Worm (Caenorhabditis elegans): ENCODE results near the gene eef-1A.1.
A peak's percentile ranks its signal among the peaks of the same experiment; 100 is the strongest.

Gene eef-1A.1

DNA sequence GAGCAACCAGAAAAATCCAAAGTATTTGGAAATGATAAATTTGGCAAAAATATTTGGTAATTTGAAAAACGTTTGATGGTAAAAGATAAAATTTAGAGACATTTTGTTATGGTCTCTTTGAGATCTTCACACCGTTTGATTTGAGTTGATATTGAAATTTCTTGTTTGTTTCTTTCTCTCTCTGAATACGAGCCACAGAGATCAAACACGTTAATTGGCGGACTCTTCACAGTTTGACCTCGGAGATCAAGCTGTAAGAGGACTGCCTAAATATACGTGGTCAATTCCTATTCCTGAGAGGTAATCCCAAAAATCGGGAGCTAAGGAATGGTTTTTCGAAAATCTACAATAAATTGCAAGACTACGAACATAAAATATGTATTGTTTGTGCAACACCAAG lies 2.9 kb downstream of the eef-1A.1 start:
- no peak for TF ChIP-seq pes-1 (GFP tag; IDR thresholded peaks at IDR 0.05)
- TF ChIP-seq hnd-1 (tag; optimal IDR thresholded peaks at IDR 0.05) = no peak
- no peak for TF ChIP-seq tra-4 (tag; optimal IDR thresholded peaks at IDR 0.05)
- no peak for TF ChIP-seq tbx-37 (GFP tag; conservative IDR thresholded peaks at IDR 0.05)
- TF ChIP-seq ama-1 (optimal IDR thresholded peaks at IDR 0.05) = no peak
- TF ChIP-seq B0310.2 (tag; optimal IDR thresholded peaks at IDR 0.05) = no peak
- no peak for TF ChIP-seq aly-1 (tag; optimal IDR thresholded peaks at IDR 0.05)
- TF ChIP-seq ets-7 (tag; optimal IDR thresholded peaks at IDR 0.05) = no peak
- no peak for TF ChIP-seq ceh-13 (GFP tag; optimal IDR thresholded peaks at IDR 0.05)
- no peak for TF ChIP-seq flt-1 (GFP tag; IDR thresholded peaks at IDR 0.05)
- TF ChIP-seq hmg-4 (GFP tag; optimal IDR thresholded peaks at IDR 0.05) = no peak

- TF ChIP-seq flt-1 (GFP tag; IDR thresholded peaks at IDR 0.05) (no peak), F13C5.2 (tag; optimal IDR thresholded peaks at IDR 0.05) (no peak), tbx-37 (GFP tag; conservative IDR thresholded peaks at IDR 0.05) (no peak), ceh-13 (GFP tag; optimal IDR thresholded peaks at IDR 0.05) (no peak), ama-1 (optimal IDR thresholded peaks at IDR 0.05) (no peak), ets-7 (tag; optimal IDR thresholded peaks at IDR 0.05) (no peak), hmg-4 (GFP tag; optimal IDR thresholded peaks at IDR 0.05) (no peak), hmbx-1 (tag; optimal IDR thresholded peaks at IDR 0.05) (no peak), pes-1 (GFP tag; IDR thresholded peaks at IDR 0.05) (no peak), tra-4 (tag; optimal IDR thresholded peaks at IDR 0.05) (no peak), aly-1 (tag; optimal IDR thresholded peaks at IDR 0.05) (no peak), sea-1 (GFP tag; conservative IDR thresholded peaks at IDR 0.05) (no peak), tbx-11 (GFP tag; IDR thresholded peaks at IDR 0.05) (no peak), scrt-1 (GFP tag; IDR thresholded peaks at IDR 0.05) (no peak), ceh-36 (tag; optimal IDR thresholded peaks at IDR 0.05) (no peak), hnd-1 (tag; optimal IDR thresholded peaks at IDR 0.05) (no peak), B0310.2 (tag; optimal IDR thresholded peaks at IDR 0.05) (no peak)
Observed at ce11 chrIII:6968080-6968639, 3.4 kb downstream of the eef-1A.1 start, which contains the start of gene panl-2. Gene panl-2, minus strand, starts transcription at chrIII:6968130.

DNA sequence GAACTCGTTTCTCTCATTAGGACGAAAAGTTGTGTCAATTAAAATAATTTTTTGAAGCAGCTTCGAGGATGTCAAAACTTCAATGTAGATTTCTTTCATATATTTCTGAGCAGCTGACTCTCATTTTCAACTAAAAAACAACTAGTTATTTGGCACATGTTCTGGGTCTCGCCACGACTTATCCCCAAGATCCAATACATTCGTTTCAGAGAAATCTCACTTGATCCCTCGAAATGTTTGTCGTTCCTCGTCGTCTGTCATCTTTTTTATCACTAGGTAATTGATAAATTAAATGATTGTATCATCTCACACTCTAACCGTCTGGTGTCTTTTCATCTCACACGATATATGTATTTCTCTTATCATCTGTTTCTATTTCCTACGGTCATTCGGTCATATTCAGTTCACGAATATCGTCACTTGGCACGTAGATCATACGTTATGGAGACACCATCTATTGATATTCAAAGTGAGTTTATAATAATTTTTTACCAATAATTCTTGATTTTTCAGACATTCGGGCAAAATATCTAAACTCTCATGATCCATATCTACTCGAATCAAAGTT lies 9.5 kb downstream of the eef-1A.1 start, which contains the start of the genes rpn-6.1 and F57B9.1:
rpn-6.1 (minus strand) TSS at position 65 of the 568 bp plus-strand sequence.
F57B9.1 (plus strand) TSS at position 154 of the 568 bp plus-strand sequence.
- no peak for TF ChIP-seq hmbx-1 (tag; optimal IDR thresholded peaks at IDR 0.05)
- TF ChIP-seq B0310.2 (tag; optimal IDR thresholded peaks at IDR 0.05) = no peak
- no peak for TF ChIP-seq flt-1 (GFP tag; IDR thresholded peaks at IDR 0.05)
- no peak for TF ChIP-seq scrt-1 (GFP tag; IDR thresholded peaks at IDR 0.05)
- TF ChIP-seq ama-1 (optimal IDR thresholded peaks at IDR 0.05) = no peak
- TF ChIP-seq sea-1 (GFP tag; conservative IDR thresholded peaks at IDR 0.05) = no peak

DNA sequence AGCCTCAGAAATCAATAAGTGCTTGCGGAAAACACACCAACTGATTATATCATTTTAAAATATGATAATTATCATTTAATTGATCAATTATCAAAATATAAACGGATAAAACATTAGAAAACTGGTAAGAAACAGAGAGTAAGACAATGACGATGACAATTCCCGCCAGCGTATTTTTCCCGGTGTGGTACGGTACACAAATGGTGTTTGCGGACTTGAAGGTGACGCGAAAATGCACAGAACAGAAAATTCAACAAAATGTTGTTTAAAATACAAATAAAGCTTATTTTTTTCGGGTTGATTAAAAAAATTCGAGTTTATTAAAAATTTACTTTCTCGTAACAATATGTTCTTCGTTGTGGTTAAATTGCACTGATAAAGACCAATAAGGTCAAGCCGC lies 10.3 kb downstream of the eef-1A.1 start:
- TF ChIP-seq pes-1 (GFP tag; IDR thresholded peaks at IDR 0.05) (no peak), F13C5.2 (tag; optimal IDR thresholded peaks at IDR 0.05) (peak; percentile 8), ceh-13 (GFP tag; optimal IDR thresholded peaks at IDR 0.05) (no peak), hmbx-1 (tag; optimal IDR thresholded peaks at IDR 0.05) (no peak), tra-4 (tag; optimal IDR thresholded peaks at IDR 0.05) (no peak), B0310.2 (tag; optimal IDR thresholded peaks at IDR 0.05) (no peak)

DNA sequence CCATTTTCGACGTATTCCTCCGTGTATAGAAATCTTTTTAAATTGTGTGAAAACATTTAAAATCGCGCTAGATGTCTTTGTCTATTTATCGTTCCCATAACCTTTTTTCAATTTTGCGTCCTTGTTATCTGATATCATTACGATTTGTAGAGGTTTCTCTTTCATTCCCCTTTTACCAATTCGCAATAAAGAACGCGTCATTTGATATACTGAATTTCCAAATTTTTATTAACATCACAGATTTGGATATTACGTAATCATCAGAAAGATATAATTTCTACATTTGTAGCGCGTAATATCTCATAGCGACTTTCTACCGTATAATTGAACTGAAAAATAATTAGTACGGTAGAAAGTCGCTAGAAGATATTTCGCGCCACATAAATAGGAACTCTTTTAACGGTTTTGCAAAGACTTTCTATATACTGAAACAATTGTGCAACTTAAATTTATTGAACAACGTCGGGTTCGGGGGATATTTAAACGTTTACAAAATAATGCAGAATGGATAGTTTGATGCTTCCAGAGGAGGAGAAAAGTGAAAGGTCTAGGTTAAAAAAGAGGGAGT lies 12.8 kb downstream of the eef-1A.1 start:
- TF ChIP-seq scrt-1 (GFP tag; IDR thresholded peaks at IDR 0.05) (no peak), ceh-13 (GFP tag; optimal IDR thresholded peaks at IDR 0.05) (no peak), F13C5.2 (tag; optimal IDR thresholded peaks at IDR 0.05) (no peak), B0310.2 (tag; optimal IDR thresholded peaks at IDR 0.05) (no peak), aly-1 (tag; optimal IDR thresholded peaks at IDR 0.05) (no peak), tbx-11 (GFP tag; IDR thresholded peaks at IDR 0.05) (no peak), ama-1 (optimal IDR thresholded peaks at IDR 0.05) (no peak), tra-4 (tag; optimal IDR thresholded peaks at IDR 0.05) (no peak), hmg-4 (GFP tag; optimal IDR thresholded peaks at IDR 0.05) (no peak), pes-1 (GFP tag; IDR thresholded peaks at IDR 0.05) (no peak), sea-1 (GFP tag; conservative IDR thresholded peaks at IDR 0.05) (no peak), hnd-1 (tag; optimal IDR thresholded peaks at IDR 0.05) (no peak), ets-7 (tag; optimal IDR thresholded peaks at IDR 0.05) (no peak)

DNA sequence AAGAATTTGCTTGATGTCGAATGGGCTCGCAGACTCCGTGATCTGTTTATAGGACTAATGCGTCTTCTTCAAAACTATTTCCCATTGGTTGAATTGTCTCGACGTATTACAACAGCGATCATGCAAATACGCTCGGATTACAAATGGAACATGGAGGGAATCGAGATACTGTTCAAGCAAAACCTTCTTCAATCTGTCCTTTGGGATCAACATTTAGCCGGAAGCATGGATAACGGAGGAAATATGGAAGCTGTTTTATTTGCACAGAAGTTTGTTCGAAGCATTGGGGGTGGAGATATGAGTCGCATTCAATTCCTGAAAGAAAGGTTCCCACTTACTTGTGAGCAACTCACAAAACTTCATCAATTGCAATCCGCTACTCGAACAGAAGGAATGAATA lies 15.7 kb downstream of the eef-1A.1 start:
- no peak for TF ChIP-seq flt-1 (GFP tag; IDR thresholded peaks at IDR 0.05)
- no peak for TF ChIP-seq tbx-11 (GFP tag; IDR thresholded peaks at IDR 0.05)

- TF ChIP-seq ceh-13 (GFP tag; optimal IDR thresholded peaks at IDR 0.05) = no peak
- no peak for TF ChIP-seq hmbx-1 (tag; optimal IDR thresholded peaks at IDR 0.05)
- no peak for TF ChIP-seq ama-1 (optimal IDR thresholded peaks at IDR 0.05)
- no peak for TF ChIP-seq scrt-1 (GFP tag; IDR thresholded peaks at IDR 0.05)
- no peak for TF ChIP-seq pes-1 (GFP tag; IDR thresholded peaks at IDR 0.05)
- TF ChIP-seq hmg-4 (GFP tag; optimal IDR thresholded peaks at IDR 0.05) = no peak
- TF ChIP-seq tbx-11 (GFP tag; IDR thresholded peaks at IDR 0.05) = no peak
Observed at ce11 chrIII:6953978-6954377, 17.5 kb downstream of the eef-1A.1 start.

DNA sequence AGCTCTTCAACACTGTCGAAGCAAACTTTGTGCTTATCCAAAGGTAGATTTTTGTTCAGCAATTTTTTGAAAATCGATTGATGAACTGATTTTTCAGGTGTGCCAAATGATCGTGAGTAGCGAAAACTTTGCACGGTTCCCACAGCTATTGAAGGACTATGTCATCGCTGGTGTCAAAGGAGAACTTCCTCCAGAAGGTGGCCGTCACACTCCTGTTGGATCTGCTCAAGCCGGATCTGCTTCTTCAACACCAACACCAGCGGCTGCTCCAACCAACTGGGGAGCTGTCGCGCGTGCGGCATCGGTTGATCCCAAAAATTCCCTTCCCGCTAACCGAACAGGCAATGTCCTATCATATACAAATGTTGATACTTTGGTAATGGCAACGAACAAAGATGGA lies 18.1 kb downstream of the eef-1A.1 start:
- TF ChIP-seq F13C5.2 (tag; optimal IDR thresholded peaks at IDR 0.05) = no peak
- TF ChIP-seq ama-1 (optimal IDR thresholded peaks at IDR 0.05) = no peak
- TF ChIP-seq ets-7 (tag; optimal IDR thresholded peaks at IDR 0.05) = no peak
- no peak for TF ChIP-seq ceh-13 (GFP tag; optimal IDR thresholded peaks at IDR 0.05)
- no peak for TF ChIP-seq tra-4 (tag; optimal IDR thresholded peaks at IDR 0.05)

Data from whole organism, early embryonic.